Worm (Caenorhabditis elegans): ENCODE measurements around the gene K02E10.6.
A peak's percentile ranks its signal among the peaks of the same experiment; 100 is the strongest.

K02E10.6 gene

ce11 chrX:2531276-2531675 is 48.7 kb upstream of the K02E10.6 start (continued):
- TF ChIP-seq lin-35 (GFP tag; optimal IDR thresholded peaks at IDR 0.05) (peak in 1 of 2 experiments; percentile 44), C16A3.4 (tag; optimal IDR thresholded peaks at IDR 0.05) (peak; percentile 3)

DNA sequence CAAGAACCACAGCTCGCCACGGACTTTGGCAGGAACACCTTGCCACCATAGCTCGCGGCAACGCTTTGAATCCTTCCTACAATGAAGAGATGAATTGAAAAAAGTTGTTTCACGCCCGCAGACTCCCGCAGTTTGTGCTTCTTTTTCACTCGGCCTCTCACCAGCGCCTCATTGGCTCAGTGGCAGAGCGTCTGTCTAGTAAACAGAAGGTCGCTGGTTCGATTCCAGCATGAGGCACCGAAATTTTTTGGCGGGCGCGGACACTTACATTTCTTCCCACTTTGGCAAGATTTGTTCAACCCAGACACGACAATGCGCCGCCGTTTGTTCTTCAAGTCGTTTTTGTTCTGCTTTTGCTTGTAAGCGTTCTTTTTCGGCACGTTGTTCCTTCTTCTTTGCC is 45.3 kb upstream of the K02E10.6 start:
- TF ChIP-seq nhr-71 (tag; optimal IDR thresholded peaks at IDR 0.05) (peak; percentile 53), dsc-1 (tag; optimal IDR thresholded peaks at IDR 0.05) (peak; percentile 23), rnt-1 (tag; optimal IDR thresholded peaks at IDR 0.05) (peak; percentile 52), unc-86 (tag; optimal IDR thresholded peaks at IDR 0.05) (no peak), xbp-1 (tag; optimal IDR thresholded peaks at IDR 0.05) (peak; percentile 17), ceh-82 (tag; optimal IDR thresholded peaks at IDR 0.05) (peak in 2 of 3 experiments; percentile 47 to 52), nhr-77 (tag; optimal IDR thresholded peaks at IDR 0.05) (peak; percentile 7), lin-35 (GFP tag; optimal IDR thresholded peaks at IDR 0.05) (peak in 1 of 2 experiments; percentile 44), efl-1 (optimal IDR thresholded peaks at IDR 0.05) (no peak), efl-1 (GFP tag; optimal IDR thresholded peaks at IDR 0.05 in 1 of 2) (no peak), fkh-10 (GFP tag; optimal IDR thresholded peaks at IDR 0.05) (peak; percentile 59), fkh-8 (tag; optimal IDR thresholded peaks at IDR 0.05) (peak; percentile 7), skn-1 (tag; optimal IDR thresholded peaks at IDR 0.05) (peak; percentile 78), nhr-47 (tag; optimal IDR thresholded peaks at IDR 0.05) (peak; percentile 51), dpl-1 (GFP tag; optimal IDR thresholded peaks at IDR 0.05) (peak in 1 of 3 experiments; percentile 1), nhr-90 (tag; optimal IDR thresholded peaks at IDR 0.05; ENCODE audit: poor library complexity) (peak; percentile 38), zag-1 (tag; optimal IDR thresholded peaks at IDR 0.05) (no peak), nhr-85 (tag) (peak; percentile 47), snu-23 (GFP tag; optimal IDR thresholded peaks at IDR 0.05) (peak; percentile 57), ceh-88 (GFP tag; IDR thresholded peaks at IDR 0.05) (no peak), nhr-19 (GFP tag; conservative IDR thresholded peaks at IDR 0.05) (0 out of 2 replicates have a peak, but pooled peaks have one; percentile 33), C34B4.2 (tag; optimal IDR thresholded peaks at IDR 0.05) (no peak), swsn-7 (tag; optimal IDR thresholded peaks at IDR 0.05) (peak; percentile 32), mdl-1 (tag; optimal IDR thresholded peaks at IDR 0.05) (peak in 1 of 2 experiments; percentile 11), nhr-20 (tag; optimal IDR thresholded peaks at IDR 0.05) (peak; percentile 26), lin-14 (GFP tag; optimal IDR thresholded peaks at IDR 0.05) (peak; percentile 47)

ce11 chrX:2527194-2527593 is 44.6 kb upstream of the K02E10.6 start:
- no peak for TF ChIP-seq nhr-77 (tag; optimal IDR thresholded peaks at IDR 0.05)
- TF ChIP-seq unc-98 (GFP tag; IDR thresholded peaks at IDR 0.05), result no peak
- TF ChIP-seq unc-62 (GFP tag; optimal IDR thresholded peaks at IDR 0.05), result no peak
- no peak for TF ChIP-seq ces-1 (GFP tag; optimal IDR thresholded peaks at IDR 0.05)
- TF ChIP-seq tbx-2 (tag; optimal IDR thresholded peaks at IDR 0.05), result no peak
- peak; percentile 96 for TF ChIP-seq alr-1 (tag; optimal IDR thresholded peaks at IDR 0.05; ENCODE audit: borderline replicate concordance)

DNA sequence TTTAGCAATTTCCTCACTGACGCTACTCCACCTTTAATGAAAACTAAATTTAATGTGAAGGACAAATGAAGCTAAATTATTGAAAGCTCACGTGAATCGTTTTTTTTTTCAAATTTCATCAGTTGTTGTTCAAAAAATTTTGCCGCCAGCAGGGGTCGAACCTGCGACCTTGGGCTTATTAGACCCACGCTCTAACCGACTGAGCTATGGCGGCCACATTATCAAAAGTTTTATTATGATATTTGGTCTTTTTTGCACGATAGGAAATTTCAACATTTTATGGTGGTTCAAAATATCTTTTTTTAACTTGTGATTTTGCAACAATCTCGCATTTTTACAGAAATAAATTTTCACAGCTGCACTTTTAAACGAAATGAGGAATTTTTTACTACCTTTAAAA is 43.5 kb upstream of the K02E10.6 start:
- TF ChIP-seq blmp-1 (tag; optimal IDR thresholded peaks at IDR 0.05), result no peak
- no peak for TF ChIP-seq ces-1 (GFP tag; optimal IDR thresholded peaks at IDR 0.05)
- TF ChIP-seq ceh-90 (tag; optimal IDR thresholded peaks at IDR 0.05), result no peak
- no peak for TF ChIP-seq hpl-2 (GFP tag; optimal IDR thresholded peaks at IDR 0.05)
- TF ChIP-seq efl-1 (optimal IDR thresholded peaks at IDR 0.05), result no peak
- no peak for TF ChIP-seq efl-1 (GFP tag; optimal IDR thresholded peaks at IDR 0.05 in 1 of 2)
- no peak for TF ChIP-seq nhr-84 (tag; optimal IDR thresholded peaks at IDR 0.05)
- TF ChIP-seq lin-39 (tag; optimal IDR thresholded peaks at IDR 0.05), result no peak
- no peak for TF ChIP-seq nhr-90 (tag; optimal IDR thresholded peaks at IDR 0.05; ENCODE audit: poor library complexity)
- no peak for TF ChIP-seq nhr-19 (GFP tag; conservative IDR thresholded peaks at IDR 0.05)
- TF ChIP-seq lin-35 (GFP tag; optimal IDR thresholded peaks at IDR 0.05), result no peak
- TF ChIP-seq mdl-1 (tag; optimal IDR thresholded peaks at IDR 0.05), result no peak
- TF ChIP-seq skn-1 (tag; optimal IDR thresholded peaks at IDR 0.05), result no peak
- no peak for TF ChIP-seq pax-3 (tag; optimal IDR thresholded peaks at IDR 0.05)
- no peak for TF ChIP-seq C34B4.2 (tag; optimal IDR thresholded peaks at IDR 0.05)
- no peak for TF ChIP-seq unc-130 (tag; optimal IDR thresholded peaks at IDR 0.05)
- TF ChIP-seq tlp-1 (tag; optimal IDR thresholded peaks at IDR 0.05), result no peak

All from whole organism, L1 larva.